Worm (Caenorhabditis elegans) whole organism, mixed stage, embryonic: ENCODE results near the gene hat-1.
"Not testable (repeated sequence)": the region's sequence is repeated elsewhere in the genome, so short reads cannot be mapped to it uniquely, and the experiment has no call there.

Experiments
- blmp-1 ChIP-seq: fragments of 150-350 bp; optimal IDR thresholded peaks from 2 replicates; lab custom pipeline; 2014; ENCODE audit warnings: missing biosample characterization, missing genetic modification characterization
- ceh-39 ChIP-seq: fragments of 150-350 bp; optimal IDR thresholded peaks from 2 replicates; lab custom pipeline; 2014; ENCODE audit warnings: missing biosample characterization, missing genetic modification characterization
- ceh-83 ChIP-seq: fragments of 200-800 bp; sonication (Bioruptor generic); optimal IDR thresholded peaks from 2 replicates; lab custom pipeline; 2018; ENCODE audit warnings: mild to moderate bottlenecking, missing genetic modification characterization, missing compliant biosample characterization
- ces-1 ChIP-seq: fragments of 150-350 bp; optimal IDR thresholded peaks from 2 replicates; lab custom pipeline; 2014; ENCODE audit warnings: missing biosample characterization, missing genetic modification reagents, missing genetic modification characterization
- lsy-2 ChIP-seq: fragments of 150-350 bp; optimal IDR thresholded peaks from 2 replicates; lab custom pipeline; 2014; ENCODE audit warnings: missing biosample characterization, missing genetic modification characterization
- nhr-12 ChIP-seq: fragments of 150-350 bp; optimal IDR thresholded peaks from 2 replicates; lab custom pipeline; 2014; ENCODE audit warnings: missing biosample characterization, missing genetic modification characterization
- nhr-237 ChIP-seq: fragments of 150-350 bp; optimal IDR thresholded peaks from 2 replicates; lab custom pipeline; 2014; ENCODE audit warnings: missing biosample characterization, missing genetic modification characterization
- nhr-28 ChIP-seq: fragments of 150-350 bp; optimal IDR thresholded peaks from 2 replicates; lab custom pipeline; 2014; ENCODE audit warnings: missing biosample characterization, missing genetic modification characterization
- pha-4 ChIP-seq: fragments of 150-350 bp; optimal IDR thresholded peaks from 2 replicates; lab custom pipeline; 2018; ENCODE audit warnings: missing biosample characterization, missing genetic modification reagents, missing genetic modification characterization
- sem-2 ChIP-seq: fragments of 200-800 bp; sonication (Bioruptor generic); optimal IDR thresholded peaks from 2 replicates; lab custom pipeline; 2018; ENCODE audit warnings: mild to moderate bottlenecking, missing genetic modification characterization, missing compliant biosample characterization
- sptf-1 ChIP-seq: sonication (generic microtip); optimal IDR thresholded peaks from 2 replicates; lab custom pipeline; 2017; ENCODE audit warnings: mild to moderate bottlenecking, missing genetic modification characterization, moderate library complexity, missing compliant biosample characterization
- unc-62 ChIP-seq: fragments of 150-350 bp; optimal IDR thresholded peaks from 2 replicates; lab custom pipeline; 2014; ENCODE audit warnings: missing biosample characterization, missing genetic modification reagents, missing genetic modification characterization

DNA sequence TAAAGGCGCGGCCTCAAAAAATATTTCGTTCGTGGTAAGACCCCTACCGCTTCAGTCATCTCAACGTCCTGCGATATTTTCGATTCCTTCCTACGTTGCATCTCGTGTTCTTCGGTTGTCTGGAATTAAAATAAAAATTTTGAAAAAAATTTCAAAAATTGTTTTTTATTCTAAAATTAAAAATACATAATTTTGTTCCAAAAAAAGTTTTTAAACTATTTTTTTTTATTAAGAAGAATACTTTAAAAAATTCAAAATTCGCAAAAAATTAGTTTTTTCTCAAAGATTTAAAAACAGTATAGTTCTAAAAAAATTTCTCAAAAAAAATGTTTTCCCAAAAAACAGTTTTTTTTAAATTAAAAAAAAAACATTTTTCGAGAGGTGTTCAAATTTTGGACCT lies 31.7 kb upstream of the hat-1 start, which contains the start of gene H04D03.6:
- not testable (repeated sequence) for TF ChIP-seq blmp-1 (tag; lab: Kevin White, UChicago); nhr-28 (tag; lab: Kevin White, UChicago); nhr-12 (tag; lab: Kevin White, UChicago); ceh-39; sptf-1 (tag; lab: Kevin White, UChicago); unc-62; sem-2 (GFP tag; lab: Kevin White, UChicago); lsy-2 (tag; lab: Kevin White, UChicago); ceh-83 (GFP tag; lab: Kevin White, UChicago); pha-4 (tag; lab: Kevin White, UChicago); ces-1 (GFP tag; lab: Kevin White, UChicago); nhr-237 (tag; lab: Kevin White, UChicago)
